Worm (Caenorhabditis elegans) whole organism, L4/young adult: ENCODE results near the gene fbxa-133.

Experiments
- W03F9.2 ChIP-seq: fragments of 150-350 bp; optimal IDR thresholded peaks from 2 replicates; lab custom pipeline; 2014; ENCODE audit warnings: missing biosample characterization, missing genetic modification characterization
- dao-5 ChIP-seq: sonication (generic microtip); optimal IDR thresholded peaks from 2 replicates; lab custom pipeline; 2016; ENCODE audit warnings: missing genotype, missing genetic modification characterization, moderate library complexity, missing compliant biosample characterization
- him-1 ChIP-seq: sonication (generic microtip); optimal IDR thresholded peaks from 2 replicates; lab custom pipeline; 2016; ENCODE audit warnings: missing genotype, missing genetic modification reagents, missing genetic modification characterization, missing compliant biosample characterization

ce11 chrV:17607797-17608196, 23.2 kb downstream of the fbxa-133 start, which contains the start of gene srz-91:
- TF ChIP-seq him-1 (tag; lab: Kevin White, UChicago) (no peak), W03F9.2 (tag; lab: Kevin White, UChicago) (no peak), dao-5 (tag; lab: Kevin White, UChicago) (no peak)
